Worm (Caenorhabditis elegans) whole organism, L4 larva: ENCODE data around the gene F46E10.18.

ENCODE experiments used
- lin-15B ChIP-seq: fragments of 150-350 bp; sonication (generic microtip); optimal IDR thresholded peaks from 3 replicates; lab custom pipeline; 2014; ENCODE audit warnings: missing biosample characterization, missing genetic modification characterization
- lin-39 ChIP-seq: fragments of 150-350 bp; optimal IDR thresholded peaks from 2 replicates; lab custom pipeline; 2014; ENCODE audit warnings: missing biosample characterization, missing genetic modification reagents, missing genetic modification characterization
- mep-1 ChIP-seq: fragments of 150-350 bp; sonication (generic microtip); optimal IDR thresholded peaks from 3 replicates; lab custom pipeline; 2014; ENCODE audit warnings: missing biosample characterization, missing genetic modification characterization

DNA sequence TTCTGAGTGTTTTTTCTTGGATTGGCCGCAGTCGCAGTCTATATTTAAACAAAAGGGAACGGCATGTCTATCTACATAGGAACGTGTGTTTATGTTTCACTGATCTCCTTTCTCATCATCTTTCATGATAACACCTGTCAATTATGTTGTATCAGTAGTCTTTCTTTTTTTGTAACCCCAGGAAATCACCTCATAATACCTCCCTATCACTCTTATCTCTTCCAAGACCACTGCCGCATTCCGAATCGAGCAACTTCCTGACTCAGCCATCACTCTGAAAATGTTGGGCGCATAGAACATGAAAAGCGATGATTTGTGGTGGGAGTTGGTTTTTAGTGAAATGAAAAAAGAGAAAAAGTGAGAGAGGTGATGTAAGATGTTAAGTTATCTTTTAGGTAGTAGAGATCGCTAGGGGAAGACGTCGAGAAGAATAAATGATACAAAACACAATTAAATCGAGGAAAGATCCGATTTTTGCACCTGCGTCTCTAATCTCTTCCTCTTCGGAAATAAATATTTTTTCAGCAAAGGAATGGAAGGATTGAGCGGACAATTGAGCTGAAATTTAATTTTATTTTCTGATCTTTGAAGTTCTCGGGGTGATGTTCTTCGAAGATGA is 2.2 kb downstream of the F46E10.18 start:
- TF ChIP-seq lin-39 (tag; lab: Kevin White, UChicago) (no peak), lin-15B (tag; lab: Kevin White, UChicago) (no peak), mep-1 (no peak)
